Fruit fly (Drosophila melanogaster): ENCODE data around the gene shep.

The shep gene

dm6 chr3L:5186807-5187571 is 90.8 kb downstream of the shep start (continued):
- TF ChIP-seq CG8388 (GFP tag; optimal IDR thresholded peaks at IDR 0.05) (peak; percentile 87), E2f1 (GFP tag; IDR thresholded peaks at IDR 0.05) (peak; percentile 90), CG42726 (GFP tag; IDR thresholded peaks at IDR 0.05; ENCODE audit: partially characterized antibody) (no peak), CG1024 (GFP tag; IDR thresholded peaks at IDR 0.05) (peak; percentile 71), Myb (GFP tag; optimal IDR thresholded peaks at IDR 0.05) (peak; percentile 58), nerfin-2 (GFP tag; IDR thresholded peaks at IDR 0.05; ENCODE audit: partially characterized antibody) (no peak), gcm (GFP tag; optimal IDR thresholded peaks at IDR 0.05) (peak; percentile 92), lilli (GFP tag; optimal IDR thresholded peaks at IDR 0.05) (peak; percentile 89), MESR4 (GFP tag; optimal IDR thresholded peaks at IDR 0.05) (peak; percentile 36), Kr (GFP tag; optimal IDR thresholded peaks at IDR 0.05) (peak; percentile 73), CG11696 (GFP tag; IDR thresholded peaks at IDR 0.05) (peak; percentile 99), CG18599 (GFP tag; optimal IDR thresholded peaks at IDR 0.05) (peak; percentile 92), dmrt99B (tag; optimal IDR thresholded peaks at IDR 0.05) (peak; percentile 93), CG10543 (GFP tag; optimal IDR thresholded peaks at IDR 0.05) (peak; percentile 11), CG2116 (GFP tag; optimal IDR thresholded peaks at IDR 0.05) (peak; percentile 39), Awh (GFP tag; IDR thresholded peaks at IDR 0.05) (peak; percentile 92), CG4617 (GFP tag; optimal IDR thresholded peaks at IDR 0.05; ENCODE audit: borderline replicate concordance) (peak; percentile 33), fd96Cb (tag; optimal IDR thresholded peaks at IDR 0.05) (peak; percentile 93), CG8765 (GFP tag; IDR thresholded peaks at IDR 0.05) (peak; percentile 74), prd (optimal IDR thresholded peaks at IDR 0.05) (no peak), prd (GFP tag; IDR thresholded peaks at IDR 0.05) (peak; percentile 92), CG6689 (GFP tag; IDR thresholded peaks at IDR 0.05) (peak; percentile 89), gcm2 (GFP tag; optimal IDR thresholded peaks at IDR 0.05) (peak; percentile 83), Atf6 (GFP tag; IDR thresholded peaks at IDR 0.05) (peak; percentile 80), Dip2 (GFP tag; IDR thresholded peaks at IDR 0.05) (no peak), HLH3B (GFP tag; IDR thresholded peaks at IDR 0.05) (peak; percentile 88), CG6254 (GFP tag; optimal IDR thresholded peaks at IDR 0.05) (peak; percentile 90), chm (GFP tag; IDR thresholded peaks at IDR 0.05) (peak; percentile 82), ERR (GFP tag; optimal IDR thresholded peaks at IDR 0.05) (peak; percentile 74), scrt (GFP tag; optimal IDR thresholded peaks at IDR 0.05) (peak; percentile 85), slbo (GFP tag; IDR thresholded peaks at IDR 0.05) (peak; percentile 88), grau (tag; optimal IDR thresholded peaks at IDR 0.05) (peak; percentile 89), ewg (GFP tag; optimal IDR thresholded peaks at IDR 0.05) (peak; percentile 80), CrebB (tag; optimal IDR thresholded peaks at IDR 0.05) (peak; percentile 84), CG32532 (GFP tag; IDR thresholded peaks at IDR 0.05) (peak; percentile 87), lola (GFP tag; optimal IDR thresholded peaks at IDR 0.05) (peak in 1 of 3 experiments; percentile 88), CG14860 (GFP tag; IDR thresholded peaks at IDR 0.05; ENCODE audit: partially characterized antibody) (no peak), CG7357 (GFP tag; IDR thresholded peaks at IDR 0.05) (peak; percentile 77), Taf1 (GFP tag; IDR thresholded peaks at IDR 0.05) (peak; percentile 54; the same call in 1 of the 2 replicates), sima (GFP tag; optimal IDR thresholded peaks at IDR 0.05) (peak; percentile 85), CG33557 (GFP tag; optimal IDR thresholded peaks at IDR 0.05) (peak; percentile 53), Bdp1 (GFP tag; optimal IDR thresholded peaks at IDR 0.05) (peak; percentile 63), Lhr (GFP tag; optimal IDR thresholded peaks at IDR 0.05) (peak; percentile 68), vnd (GFP tag; IDR thresholded peaks at IDR 0.05; ENCODE audit: partially characterized antibody) (no peak), CG7963 (GFP tag; IDR thresholded peaks at IDR 0.05; ENCODE audit: partially characterized antibody) (no peak), dimm (GFP tag; IDR thresholded peaks at IDR 0.05) (peak; percentile 73), dmrt11E (tag; optimal IDR thresholded peaks at IDR 0.05) (peak; percentile 93), Ptx1 (GFP tag; IDR thresholded peaks at IDR 0.05) (peak; percentile 92), sens (GFP tag) (peak; percentile 97)

Measured in whole organism, embryonic.